Fruit fly (Drosophila melanogaster) Kc167 (cell line): Measurements from ENCODE around the gene CG32333.

Experiments used
- Myc ChIP-seq: fragments of >200 bp; optimal IDR thresholded peaks from 2 replicates; lab custom pipeline; 2017; ENCODE audit warnings: missing external identifiers
- Sin3A ChIP-seq: fragments of >200 bp; optimal IDR thresholded peaks from 2 replicates; lab custom pipeline; 2018; ENCODE audit warnings: missing external identifiers
- h ChIP-seq: fragments of >200 bp; optimal IDR thresholded peaks from 3 replicates; lab custom pipeline; 2018; ENCODE audit warnings: missing external identifiers
- insv ChIP-seq: fragments of >200 bp; optimal IDR thresholded peaks from 3 replicates; lab custom pipeline; 2018; ENCODE audit warnings: missing external identifiers
- psq ChIP-seq: fragments of >200 bp; optimal IDR thresholded peaks from 2 replicates; lab custom pipeline; 2017; ENCODE audit warnings: missing external identifiers
- ttk ChIP-seq: sonication (Bioruptor generic); optimal IDR thresholded peaks from 2 replicates; lab custom pipeline; 2017; ENCODE audit warnings: missing external identifiers

The CG32333 gene

DNA sequence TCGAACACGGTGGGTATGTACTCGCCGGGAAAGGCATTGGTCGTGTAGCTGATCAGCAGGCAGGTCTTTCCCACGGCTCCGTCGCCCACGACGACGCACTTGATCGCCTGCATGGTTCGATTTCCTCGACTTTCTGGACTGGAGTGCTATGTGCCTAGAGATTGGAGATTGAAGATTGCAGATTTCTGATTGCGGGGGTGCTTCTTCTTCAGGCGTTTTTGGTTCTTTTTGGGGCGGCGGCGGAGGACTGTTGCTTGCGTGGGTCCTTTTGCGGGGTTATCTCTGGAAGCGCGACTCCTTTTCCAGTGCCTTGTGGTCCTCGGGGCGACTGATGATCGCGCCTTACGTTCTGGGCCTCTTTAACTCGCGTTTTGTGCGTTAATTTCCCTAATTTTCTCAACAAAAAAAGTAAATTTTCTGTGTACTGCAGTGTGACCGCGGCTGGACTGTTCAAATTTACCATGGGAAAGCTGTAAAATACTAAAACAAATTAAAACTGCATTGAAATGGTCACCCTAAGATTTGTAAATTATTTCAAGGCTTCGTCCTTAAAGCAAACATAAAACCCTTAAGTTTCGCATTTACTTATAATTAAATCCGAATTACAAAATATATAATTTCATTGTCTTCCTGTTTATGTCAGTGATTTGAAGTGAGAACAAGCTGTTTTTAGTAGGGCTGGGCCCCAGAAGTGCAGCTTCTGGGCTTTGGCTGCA is 26.6 kb downstream of the CG32333 start, which contains the start of the genes Rac1 and Acat2:
Rac1 (minus strand) TSS at position 450 of the 716 bp plus-strand sequence.
Acat2 (plus strand) TSS at position 711 of the 716 bp plus-strand sequence.
- TF ChIP-seq insv (no peak), Myc (lab: Kevin White, UChicago) (no peak), h (lab: Kevin White, UChicago) (no peak), psq (lab: Kevin White, UChicago) (no peak)

- TF ChIP-seq psq (lab: Kevin White, UChicago) = no peak
- TF ChIP-seq Sin3A (lab: Kevin White, UChicago) = no peak
These were observed 27.2 kb downstream of the CG32333 start for dm6 chr3L:1302950-1303352.

DNA sequence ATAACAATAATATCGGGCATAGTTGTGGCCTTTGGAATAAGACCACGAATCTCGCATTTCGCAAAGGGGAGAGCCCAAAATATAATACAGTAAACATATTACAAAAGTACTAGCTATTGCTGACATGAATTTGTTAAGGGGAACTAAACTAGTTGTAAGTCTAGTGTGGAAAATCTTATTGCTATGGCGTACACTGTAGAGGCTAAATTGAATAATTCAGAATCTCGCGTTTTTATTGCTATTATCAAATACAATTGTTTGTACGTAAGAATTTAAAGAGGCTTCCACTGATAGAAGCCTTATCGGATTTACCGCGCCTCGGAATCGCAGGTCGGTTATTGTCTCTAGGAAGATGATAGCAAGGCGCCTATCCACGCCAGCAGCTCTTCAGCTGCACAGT is 29.6 kb downstream of the CG32333 start:
- TF ChIP-seq Sin3A (lab: Kevin White, UChicago) = no peak
- TF ChIP-seq ttk (lab: Kevin White, UChicago) = no peak
- no peak for TF ChIP-seq insv
- no peak for TF ChIP-seq psq (lab: Kevin White, UChicago)
- no peak for TF ChIP-seq h (lab: Kevin White, UChicago)
- TF ChIP-seq Myc (lab: Kevin White, UChicago) = no peak

DNA sequence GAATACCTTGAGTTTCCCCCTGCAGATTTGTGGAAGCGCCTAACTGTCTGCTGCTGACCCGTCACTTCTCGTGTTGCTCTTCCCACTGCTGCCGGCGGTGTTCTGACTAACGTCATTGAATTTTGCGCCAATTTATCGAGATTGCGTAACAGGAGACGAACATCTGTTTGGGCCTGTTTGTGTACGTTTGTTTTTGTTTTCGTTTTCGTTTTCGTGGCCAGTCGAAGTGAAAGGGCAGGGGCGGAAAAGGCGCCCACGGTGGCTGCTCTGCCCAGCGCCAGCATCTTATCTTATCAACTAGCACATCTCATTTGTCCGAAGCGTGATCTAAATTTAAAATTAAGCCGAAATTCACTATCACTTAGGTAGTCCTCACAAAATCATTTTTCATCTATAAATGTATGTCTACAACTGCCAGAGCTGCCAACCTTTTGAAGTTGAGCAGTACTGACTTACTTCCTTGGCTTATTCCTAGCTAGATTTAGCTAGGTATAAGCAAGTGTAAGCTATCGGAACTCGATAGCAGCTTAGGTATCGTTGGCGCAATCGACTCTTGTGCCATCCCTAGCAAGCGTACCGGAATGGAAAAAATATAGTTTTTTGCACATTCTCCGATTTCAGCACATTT is 31.4 kb downstream of the CG32333 start, which contains the start of the genes Ctr9 and Nt5a:
Ctr9 (plus strand) TSS at position 220 of the 628 bp plus-strand sequence.
Nt5a (minus strand) TSS at position 414 of the 628 bp plus-strand sequence.
- TF ChIP-seq Myc (lab: Kevin White, UChicago) (no peak), Sin3A (lab: Kevin White, UChicago) (no peak), insv (no peak), psq (lab: Kevin White, UChicago) (no peak), ttk (lab: Kevin White, UChicago) (no peak), h (lab: Kevin White, UChicago) (no peak)

DNA sequence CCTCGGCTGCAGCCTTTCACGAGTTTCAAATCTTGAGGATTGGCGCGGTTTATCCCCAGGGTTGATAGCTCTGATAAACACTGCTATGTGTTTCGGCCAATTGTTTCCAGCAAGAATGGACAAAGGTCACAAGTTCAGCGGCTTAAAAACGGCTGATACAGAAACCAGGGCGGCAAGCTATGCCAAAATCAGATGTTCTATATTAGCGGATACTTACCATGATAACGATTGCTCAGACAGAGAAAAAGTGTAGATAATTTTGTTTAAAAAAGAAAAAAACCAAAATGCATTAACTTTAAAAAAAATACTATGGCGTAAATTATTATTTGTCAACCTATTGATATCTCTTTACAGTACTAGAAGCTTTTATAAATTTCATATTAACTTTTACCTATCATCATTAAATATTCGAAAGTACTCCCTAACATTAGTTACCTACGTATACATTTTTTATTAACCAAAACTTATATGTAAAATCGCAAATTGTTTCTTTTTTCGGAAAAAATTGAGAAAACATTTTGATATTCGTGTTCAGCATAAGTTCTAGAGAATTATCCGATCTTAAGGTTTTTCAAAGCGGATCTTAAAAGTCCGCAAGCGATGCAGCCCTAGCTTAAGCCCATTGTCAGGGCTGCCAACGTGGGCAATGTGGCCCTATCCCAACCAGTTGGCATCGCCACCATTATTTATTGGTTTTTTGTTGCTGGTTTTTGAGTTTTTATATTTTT is 37.4 kb downstream of the CG32333 start, which contains the start of the genes sturkopf and Herc4:
sturkopf (minus strand) TSS at position 339 of the 728 bp plus-strand sequence.
Herc4 (plus strand) TSS at position 658 of the 728 bp plus-strand sequence.
- TF ChIP-seq h (lab: Kevin White, UChicago) (no peak), psq (lab: Kevin White, UChicago) (no peak), Sin3A (lab: Kevin White, UChicago) (no peak), Myc (lab: Kevin White, UChicago) (no peak), insv (no peak), ttk (lab: Kevin White, UChicago) (no peak)

- no peak for TF ChIP-seq insv
- TF ChIP-seq h (lab: Kevin White, UChicago) = no peak
- no peak for TF ChIP-seq Myc (lab: Kevin White, UChicago)
- TF ChIP-seq Sin3A (lab: Kevin White, UChicago) = no peak
- no peak for TF ChIP-seq psq (lab: Kevin White, UChicago)
- no peak for TF ChIP-seq ttk (lab: Kevin White, UChicago)
These were observed 42.5 kb downstream of the CG32333 start, which contains the start of gene Myo61F for dm6 chr3L:1318241-1318640. Gene Myo61F, plus strand, starts transcription at chr3L:1318480.

DNA sequence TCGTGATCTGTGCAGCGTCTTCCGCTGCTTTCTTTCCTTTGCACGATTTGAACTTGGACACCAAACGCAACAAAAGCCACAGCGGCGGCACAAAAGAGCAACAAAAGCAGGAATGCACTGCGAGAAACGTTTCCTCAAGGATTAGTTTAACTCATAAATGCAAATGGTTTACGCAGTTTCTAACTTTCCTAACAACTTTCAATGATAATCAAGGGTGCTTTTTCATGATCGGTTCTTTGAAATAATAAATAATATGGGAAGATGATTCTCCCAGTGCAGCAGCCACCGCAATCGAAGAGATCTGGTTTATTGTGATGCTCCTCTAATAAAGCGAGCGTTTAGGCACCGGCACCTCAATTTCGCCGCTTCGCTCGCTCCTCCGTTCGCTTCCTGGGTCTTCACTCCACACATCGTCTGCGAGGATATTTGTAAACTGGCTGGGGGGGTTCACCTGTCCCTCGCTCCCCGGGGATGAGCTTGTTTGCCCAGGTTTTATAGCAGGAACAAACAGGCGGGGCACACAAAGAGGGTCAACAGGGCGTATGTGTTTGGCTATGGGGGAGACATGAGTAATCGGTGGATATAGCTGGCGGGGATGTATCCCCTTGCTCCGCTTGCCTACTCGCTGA is 43.5 kb downstream of the CG32333 start:
- TF ChIP-seq insv = no peak
- no peak for TF ChIP-seq psq (lab: Kevin White, UChicago)
- TF ChIP-seq h (lab: Kevin White, UChicago) = no peak
- no peak for TF ChIP-seq Myc (lab: Kevin White, UChicago)
- TF ChIP-seq Sin3A (lab: Kevin White, UChicago) = no peak
- TF ChIP-seq ttk (lab: Kevin White, UChicago) = no peak

- no peak for TF ChIP-seq Sin3A (lab: Kevin White, UChicago)
- TF ChIP-seq psq (lab: Kevin White, UChicago) = no peak
- TF ChIP-seq insv = no peak
- no peak for TF ChIP-seq Myc (lab: Kevin White, UChicago)
- TF ChIP-seq ttk (lab: Kevin White, UChicago) = no peak
- no peak for TF ChIP-seq h (lab: Kevin White, UChicago)
These were observed 44.6 kb downstream of the CG32333 start for dm6 chr3L:1320230-1320930.

DNA sequence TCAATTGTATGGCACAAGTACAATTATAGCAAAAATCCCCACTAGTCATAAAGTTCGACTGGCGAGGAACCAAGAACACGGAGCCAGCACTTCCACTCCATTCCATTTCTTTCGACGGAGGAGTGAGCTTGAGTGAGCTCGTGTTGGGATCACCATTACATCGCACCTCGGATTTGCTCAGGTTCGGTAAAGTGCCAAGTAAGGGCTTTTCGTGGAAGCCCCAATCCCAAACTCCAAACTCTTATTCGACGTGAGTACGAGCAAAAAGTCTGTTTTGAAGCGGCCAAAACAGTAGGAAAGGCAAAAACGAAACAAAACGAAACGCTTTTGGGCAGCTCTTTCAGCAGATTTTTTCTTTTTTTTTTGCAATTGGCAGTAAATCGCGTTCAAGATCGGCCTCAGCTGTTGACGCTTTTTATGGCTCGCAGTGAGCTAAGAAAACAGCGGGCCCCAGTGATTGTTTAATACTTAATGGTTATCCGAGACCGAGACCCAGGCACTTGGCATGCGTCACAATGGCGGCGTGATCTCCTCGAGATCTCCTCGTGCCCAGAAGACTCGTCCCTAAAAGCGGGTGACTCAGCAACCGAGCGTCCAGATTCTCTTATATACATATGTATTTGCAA is 45.3 kb downstream of the CG32333 start:
- no peak for TF ChIP-seq insv
- no peak for TF ChIP-seq ttk (lab: Kevin White, UChicago)
- no peak for TF ChIP-seq h (lab: Kevin White, UChicago)
- TF ChIP-seq Sin3A (lab: Kevin White, UChicago) = no peak
- no peak for TF ChIP-seq psq (lab: Kevin White, UChicago)
- TF ChIP-seq Myc (lab: Kevin White, UChicago) = no peak

DNA sequence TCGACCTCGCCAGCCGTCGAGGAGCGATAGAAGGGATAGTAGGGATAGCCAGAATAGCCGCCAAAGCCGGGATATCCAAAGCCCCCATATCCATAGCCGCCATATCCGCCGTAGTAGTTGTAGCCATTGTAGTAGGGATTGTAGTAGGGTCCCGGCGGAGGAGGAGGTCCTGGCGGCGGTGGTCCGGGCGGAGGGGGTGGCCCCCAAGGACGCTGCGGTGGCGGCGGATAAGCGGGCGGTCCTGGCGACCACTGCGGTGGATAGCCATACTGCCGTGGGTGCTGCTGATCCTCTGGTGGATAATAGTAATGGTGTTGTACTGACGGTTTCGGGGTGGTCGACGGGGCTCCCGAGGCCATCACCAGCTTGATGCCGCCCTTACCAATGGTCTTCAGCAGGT is 46.4 kb downstream of the CG32333 start:
- no peak for TF ChIP-seq Myc (lab: Kevin White, UChicago)
